Worm (Caenorhabditis elegans) whole organism, late embryonic: Measurements from ENCODE around the gene Y97E10AR.6.

Source experiments
- F13H6.1 ChIP-seq: sonication (generic microtip); optimal IDR thresholded peaks from 2 replicates; lab custom pipeline; 2016; ENCODE audit warnings: missing genetic modification characterization, missing compliant biosample characterization
- K09A11.1 ChIP-seq: sonication (generic microtip); optimal IDR thresholded peaks from 2 replicates; lab custom pipeline; 2017; ENCODE audit warnings: antibody characterized with exemption, mild to moderate bottlenecking, missing genetic modification characterization, missing compliant biosample characterization; ENCODE audit not compliant: insufficient read depth
- T23F11.4 ChIP-seq: fragments of 200-800 bp; sonication (Bioruptor generic); optimal IDR thresholded peaks from 2 replicates; lab custom pipeline; 2018; ENCODE audit warnings: mild to moderate bottlenecking, missing genetic modification characterization, missing compliant biosample characterization
- ama-1 ChIP-seq: fragments of 150-350 bp; optimal IDR thresholded peaks from 2 replicates; lab custom pipeline; 2014
- ceh-14 ChIP-seq: sonication (generic microtip); optimal IDR thresholded peaks from 2 replicates; lab custom pipeline; 2016; ENCODE audit warnings: missing genotype, missing genetic modification characterization, missing compliant biosample characterization
- ceh-18 ChIP-seq: sonication (generic microtip); optimal IDR thresholded peaks from 2 replicates; lab custom pipeline; 2016; ENCODE audit warnings: missing genetic modification characterization, missing compliant biosample characterization
- ceh-19 ChIP-seq: fragments of 200-800 bp; sonication (Bioruptor generic); optimal IDR thresholded peaks from 2 replicates; lab custom pipeline; 2018; ENCODE audit warnings: mild to moderate bottlenecking, missing genetic modification characterization, missing compliant biosample characterization
- ceh-22 ChIP-seq: sonication (generic microtip); optimal IDR thresholded peaks from 2 replicates; lab custom pipeline; 2017; ENCODE audit warnings: missing biosample characterization, missing genetic modification characterization
- ceh-30 ChIP-seq: fragments of 150-350 bp; optimal IDR thresholded peaks from 2 replicates; lab custom pipeline; 2014; ENCODE audit warnings: missing biosample characterization, missing genetic modification characterization
- ceh-34 ChIP-seq: sonication (generic microtip); optimal IDR thresholded peaks from 2 replicates; lab custom pipeline; 2016; ENCODE audit warnings: mild to moderate bottlenecking, missing genetic modification characterization, missing compliant biosample characterization
- ceh-45 ChIP-seq: fragments of 200-800 bp; sonication (Bioruptor generic); IDR thresholded peaks from 2 replicates; pipeline ENCODE4 v1.3.6; 2022; ENCODE audit warnings: missing genetic modification reagents, missing genetic modification characterization, missing compliant biosample characterization
- ceh-48 ChIP-seq: sonication (generic microtip); optimal IDR thresholded peaks from 2 replicates; lab custom pipeline; 2016; ENCODE audit warnings: missing genetic modification characterization, inconsistent platforms, missing compliant biosample characterization
- ceh-9 ChIP-seq: sonication (generic microtip); optimal IDR thresholded peaks from 2 replicates; lab custom pipeline; 2016; ENCODE audit warnings: mild to moderate bottlenecking, missing genetic modification characterization, inconsistent platforms, missing compliant biosample characterization
- elt-4 ChIP-seq: sonication (generic microtip); optimal IDR thresholded peaks from 2 replicates; lab custom pipeline; 2016; ENCODE audit warnings: missing genetic modification characterization, missing compliant biosample characterization
- eyg-1 ChIP-seq: sonication (generic microtip); optimal IDR thresholded peaks from 2 replicates; lab custom pipeline; 2016; ENCODE audit warnings: missing genotype, missing genetic modification characterization, missing compliant biosample characterization
- fax-1 ChIP-seq: sonication (generic microtip); optimal IDR thresholded peaks from 2 replicates; lab custom pipeline; 2016; ENCODE audit warnings: missing genotype, missing genetic modification characterization, missing compliant biosample characterization
- fkh-10 ChIP-seq: fragments of 150-350 bp; optimal IDR thresholded peaks from 2 replicates; lab custom pipeline; 2014; ENCODE audit warnings: missing biosample characterization, missing genetic modification reagents, missing genetic modification characterization
- gmeb-2 ChIP-seq: sonication (generic microtip); optimal IDR thresholded peaks from 2 replicates; lab custom pipeline; 2016; ENCODE audit warnings: missing genetic modification characterization, inconsistent platforms, missing compliant biosample characterization
- hlh-13 ChIP-seq: fragments of 200-800 bp; sonication (Bioruptor generic); optimal IDR thresholded peaks from 2 replicates; lab custom pipeline; 2018; ENCODE audit warnings: mild to moderate bottlenecking, missing genetic modification characterization, missing compliant biosample characterization
- hlh-8 ChIP-seq: sonication (generic microtip); optimal IDR thresholded peaks from 2 replicates; lab custom pipeline; 2016; ENCODE audit warnings: missing genotype, missing genetic modification characterization, missing compliant biosample characterization
- lin-11 ChIP-seq: fragments of 200-800 bp; sonication (Bioruptor generic); optimal IDR thresholded peaks from 2 replicates; lab custom pipeline; 2018; ENCODE audit warnings: mild to moderate bottlenecking, missing genetic modification characterization, missing compliant biosample characterization
- madf-2 ChIP-seq: sonication (generic microtip); optimal IDR thresholded peaks from 2 replicates; lab custom pipeline; 2017; ENCODE audit warnings: missing genetic modification characterization, missing compliant biosample characterization
- mec-3 ChIP-seq: sonication (generic microtip); optimal IDR thresholded peaks from 2 replicates; lab custom pipeline; 2016; ENCODE audit warnings: borderline replicate concordance, missing genetic modification characterization, missing compliant biosample characterization
- nfya-1 ChIP-seq: sonication (generic microtip); optimal IDR thresholded peaks from 2 replicates; lab custom pipeline; 2017; ENCODE audit warnings: missing genetic modification characterization, mild to moderate bottlenecking, missing compliant biosample characterization, antibody characterized with exemption, moderate library complexity
- nhr-11 ChIP-seq: fragments of 150-350 bp; optimal IDR thresholded peaks from 2 replicates; lab custom pipeline; 2014; ENCODE audit warnings: missing biosample characterization, missing genetic modification characterization
- nhr-232 ChIP-seq: sonication (generic microtip); optimal IDR thresholded peaks from 2 replicates; lab custom pipeline; 2016; ENCODE audit warnings: missing genetic modification characterization, missing compliant biosample characterization
- pag-3 ChIP-seq: sonication (generic microtip); optimal IDR thresholded peaks from 2 replicates; lab custom pipeline; 2016; ENCODE audit warnings: missing compliant biosample characterization, missing genetic modification characterization, borderline replicate concordance
- pax-1 ChIP-seq: fragments of 150-350 bp; optimal IDR thresholded peaks from 2 replicates; lab custom pipeline; 2014; ENCODE audit warnings: missing biosample characterization, missing genetic modification characterization
- pha-4 ChIP-seq: fragments of 150-350 bp; optimal IDR thresholded peaks from 2 replicates; lab custom pipeline; 2018; ENCODE audit warnings: missing biosample characterization, missing genetic modification reagents, missing genetic modification characterization
- syd-9 ChIP-seq: sonication (generic microtip); optimal IDR thresholded peaks from 2 replicates; lab custom pipeline; 2016; ENCODE audit warnings: mild to moderate bottlenecking, missing genetic modification characterization, moderate library complexity, missing compliant biosample characterization
- tbx-2 ChIP-seq: sonication (generic microtip); optimal IDR thresholded peaks from 2 replicates; lab custom pipeline; 2016; ENCODE audit warnings: missing genetic modification characterization, missing compliant biosample characterization
- tbx-7 ChIP-seq: sonication (generic microtip); optimal IDR thresholded peaks from 2 replicates; lab custom pipeline; 2016; ENCODE audit warnings: missing genotype, missing genetic modification characterization, missing compliant biosample characterization
- unc-3 ChIP-seq, 2 experiments: fragments of 200-800 bp in 1 of 2; sonication (Bioruptor generic) in 1 of 2; sonication (generic microtip) in 1 of 2; conservative IDR thresholded peaks in 1 of 2; optimal IDR thresholded peaks in 1 of 2; 2 replicates each; pipeline versions ENCODE4 v1.3.6 to Lab custom; 2016 to 2022; ENCODE audit warnings: missing compliant biosample characterization in 2 of 2, missing genetic modification characterization in 2 of 2, missing genetic modification reagents in 1 of 2
- unc-42 ChIP-seq: sonication (generic microtip); optimal IDR thresholded peaks from 2 replicates; lab custom pipeline; 2016; ENCODE audit warnings: missing genotype, missing genetic modification characterization, missing compliant biosample characterization
- unc-55 ChIP-seq: sonication (generic microtip); optimal IDR thresholded peaks from 2 replicates; lab custom pipeline; 2017; ENCODE audit warnings: missing biosample characterization, missing genetic modification reagents, missing genetic modification characterization
- zip-5 ChIP-seq: sonication (generic microtip); optimal IDR thresholded peaks from 2 replicates; lab custom pipeline; 2016; ENCODE audit warnings: missing genetic modification characterization, missing compliant biosample characterization

The Y97E10AR.6 gene

ce11 chrV:8039085-8039525 lies 25.4 kb upstream of the Y97E10AR.6 start:
- TF ChIP-seq gmeb-2 (tag; lab: Kevin White, UChicago) (peak; percentile 19), syd-9 (tag; lab: Kevin White, UChicago) (no peak), ama-1 (peak; percentile 75), lin-11 (tag; lab: Kevin White, UChicago) (no peak)

DNA sequence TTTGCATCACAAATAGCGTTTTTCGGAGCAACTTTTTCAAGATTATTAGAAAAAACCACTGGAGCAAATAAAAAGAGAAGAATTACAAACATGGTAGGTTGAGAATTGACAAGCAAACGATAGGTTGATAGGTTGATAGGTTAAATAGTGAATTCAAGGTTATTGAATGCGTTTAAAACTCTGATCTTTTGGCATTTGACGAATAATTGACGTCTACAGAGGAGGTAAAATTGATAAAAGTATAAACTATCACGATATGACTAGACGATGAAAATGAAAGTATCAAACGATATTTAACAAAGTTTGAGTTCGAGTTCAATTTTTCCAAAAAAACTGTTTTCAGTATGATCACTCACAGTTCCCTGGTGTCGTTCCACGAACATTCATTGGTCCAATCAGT lies 22.2 kb upstream of the Y97E10AR.6 start, which contains the start of gene ZC513.14:
Gene ZC513.14, minus strand, starts transcription at position 101 of the 400 bp plus-strand sequence.
- no peak for TF ChIP-seq F13H6.1
- no peak for TF ChIP-seq ceh-45 (GFP tag; lab: Robert Waterston, UW)
- no peak for TF ChIP-seq ceh-30 (tag; lab: Kevin White, UChicago)
- TF ChIP-seq ceh-48 (tag; lab: Kevin White, UChicago): no peak
- no peak for TF ChIP-seq nhr-232 (tag; lab: Kevin White, UChicago)
- TF ChIP-seq mec-3 (tag; lab: Kevin White, UChicago): no peak
- TF ChIP-seq tbx-2 (tag; lab: Kevin White, UChicago): no peak
- TF ChIP-seq pha-4: no peak
- no peak for TF ChIP-seq ceh-19
- TF ChIP-seq T23F11.4 (GFP tag; lab: Kevin White, UChicago): no peak
- TF ChIP-seq fkh-10 (GFP tag; lab: Kevin White, UChicago): no peak
- no peak for TF ChIP-seq ceh-22
- no peak for TF ChIP-seq ceh-9 (tag; lab: Kevin White, UChicago)
- no peak for TF ChIP-seq K09A11.1 (tag; lab: Kevin White, UChicago)
- TF ChIP-seq fax-1: no peak
- TF ChIP-seq ceh-14 (tag; lab: Kevin White, UChicago): no peak
- no peak for TF ChIP-seq ceh-34 (tag; lab: Kevin White, UChicago)
- no peak for TF ChIP-seq eyg-1 (tag; lab: Kevin White, UChicago)
- TF ChIP-seq pax-1: no peak

- TF ChIP-seq tbx-2 (tag; lab: Kevin White, UChicago): no peak
Measured at ce11 chrV:8034811-8035210, 21.1 kb upstream of the Y97E10AR.6 start, which contains the start of gene algn-12. TSS of gene algn-12 (plus strand) at chrV:8035111.

ce11 chrV:8031121-8031520 lies 17.4 kb upstream of the Y97E10AR.6 start, which contains the start of gene vars-1:
TSS of gene vars-1 (plus strand) at chrV:8031411.
- TF ChIP-seq nfya-1 (tag; lab: Kevin White, UChicago) (peak; percentile 0), unc-55 (peak; percentile 54), unc-42 (tag; lab: Kevin White, UChicago) (peak; percentile 35), nhr-11 (tag; lab: Kevin White, UChicago) (no peak), mec-3 (tag; lab: Kevin White, UChicago) (no peak)
- TF ChIP-seq, all 69 proteins: peak for 3

DNA sequence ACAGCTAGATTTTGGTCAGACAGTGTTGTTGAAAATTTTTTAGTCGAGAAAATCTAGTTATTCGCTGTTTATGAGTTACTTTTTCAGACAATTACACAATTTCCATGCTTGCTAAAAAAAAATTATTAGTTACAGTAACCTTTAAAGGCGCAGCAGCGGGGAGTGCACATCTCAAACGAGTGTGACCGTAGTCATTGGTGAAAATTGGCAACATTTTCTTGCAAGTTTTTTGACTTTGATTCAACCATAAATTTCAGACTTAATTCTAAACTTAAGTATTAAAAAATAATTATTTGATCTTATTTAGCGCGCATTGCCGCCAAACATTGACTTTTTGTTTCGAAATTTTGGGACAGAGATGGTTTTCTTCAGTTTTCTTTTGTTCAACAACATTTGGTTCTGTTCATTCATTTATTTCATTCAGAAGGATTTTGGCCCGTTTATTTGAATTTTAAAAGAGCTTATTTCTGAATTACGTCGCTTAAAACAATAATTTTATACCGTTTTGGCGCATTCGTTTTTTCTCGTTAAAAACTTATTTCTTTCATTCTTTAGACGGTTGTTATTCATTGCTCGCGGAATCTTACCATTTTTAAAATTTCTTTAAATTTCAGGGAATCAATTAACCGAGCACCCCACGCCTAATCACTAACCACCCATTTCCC lies 15.2 kb upstream of the Y97E10AR.6 start, which contains the start of gene oma-2:
Gene oma-2, plus strand, starts transcription at position 615 of the 665 bp plus-strand sequence.
- TF ChIP-seq tbx-2 (tag; lab: Kevin White, UChicago): no peak
- TF ChIP-seq syd-9 (tag; lab: Kevin White, UChicago): no peak

DNA sequence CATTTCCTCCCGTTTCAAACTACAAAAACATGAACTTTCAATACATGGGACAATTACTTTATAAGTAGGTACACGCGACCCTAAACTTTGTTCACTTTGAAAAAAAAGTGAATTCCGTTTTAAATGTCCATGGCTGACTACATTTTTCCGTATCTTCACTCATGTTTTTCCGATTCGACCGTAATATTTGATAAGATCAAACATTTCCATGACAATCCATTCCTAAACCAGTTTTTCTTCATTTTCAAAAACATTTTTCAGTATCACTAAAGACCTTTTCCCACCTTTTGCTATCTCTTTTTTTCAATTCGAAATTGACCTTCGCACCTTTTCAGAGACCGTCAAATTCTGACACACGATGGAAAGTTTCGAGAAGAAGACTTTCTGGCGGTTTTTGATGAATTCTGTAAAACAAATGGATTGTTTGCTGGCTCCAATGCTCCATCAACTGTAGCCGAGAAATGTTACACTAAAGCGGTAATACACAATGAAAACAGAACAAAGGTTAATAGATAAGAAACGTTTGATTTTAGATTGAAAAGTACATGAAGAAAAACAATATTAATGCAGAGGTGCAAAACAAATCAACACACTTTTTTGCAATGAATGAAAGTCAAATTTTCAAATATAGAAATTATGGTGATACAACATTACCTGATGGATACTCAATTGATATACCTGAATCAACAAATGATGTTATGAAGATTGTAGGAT lies 13.8 kb upstream of the Y97E10AR.6 start:
- TF ChIP-seq syd-9 (tag; lab: Kevin White, UChicago): no peak
- no peak for TF ChIP-seq elt-4 (tag; lab: Kevin White, UChicago)
- TF ChIP-seq hlh-8 (tag; lab: Kevin White, UChicago): no peak
- TF ChIP-seq ama-1: no peak
- TF ChIP-seq nhr-232 (tag; lab: Kevin White, UChicago): no peak
- no peak for TF ChIP-seq ceh-18 (tag; lab: Kevin White, UChicago)
- TF ChIP-seq unc-3 (GFP tag; conservative IDR thresholded peaks at IDR 0.05; lab: Robert Waterston, UW): no peak
- no peak for TF ChIP-seq unc-3 (tag; optimal IDR thresholded peaks at IDR 0.05; lab: Kevin White, UChicago)
- TF ChIP-seq fax-1: no peak
- TF ChIP-seq pag-3 (tag; lab: Kevin White, UChicago): no peak
- TF ChIP-seq tbx-7 (tag; lab: Kevin White, UChicago): no peak
- no peak for TF ChIP-seq hlh-13
- no peak for TF ChIP-seq F13H6.1
- TF ChIP-seq zip-5 (tag; lab: Kevin White, UChicago): no peak
- TF ChIP-seq ceh-9 (tag; lab: Kevin White, UChicago): no peak
- TF ChIP-seq madf-2 (tag; lab: Kevin White, UChicago): no peak
